Fruit fly (Drosophila melanogaster) whole organism: ENCODE results near the gene Cyp4ac2.

ENCODE experiments used
- CG8478 ChIP-seq: fragments of >200 bp; optimal IDR thresholded peaks from 2 replicates; lab custom pipeline; 2018; ENCODE audit warnings: inconsistent platforms
- Dll ChIP-seq: fragments of >200 bp; optimal IDR thresholded peaks from 2 replicates; lab custom pipeline; 2017
- pan ChIP-seq: fragments of >200 bp; optimal IDR thresholded peaks from 2 replicates; lab custom pipeline; 2017
- psq ChIP-seq: fragments of >200 bp; optimal IDR thresholded peaks from 2 replicates; lab custom pipeline; 2017

DNA sequence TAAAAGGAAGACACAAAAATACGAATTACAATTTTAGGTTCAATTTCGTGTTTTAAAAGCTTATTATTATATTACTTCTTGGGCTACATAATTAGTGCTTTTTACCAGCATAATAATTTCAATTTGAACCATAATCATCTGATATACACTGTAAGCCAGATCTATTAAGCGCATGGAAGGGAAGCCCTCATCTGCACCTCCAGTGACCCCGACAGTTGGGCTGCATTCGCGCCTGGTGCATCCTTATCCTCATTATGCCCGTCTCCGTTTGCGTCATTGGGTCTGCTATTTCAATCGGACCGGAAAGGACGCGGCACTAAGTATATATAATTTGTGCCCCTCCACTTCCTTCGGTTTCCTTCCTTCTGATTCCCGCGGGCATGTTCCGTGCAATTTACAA is 14.5 kb upstream of the Cyp4ac2 start:
- TF ChIP-seq psq (lab: Kevin White, UChicago) (no peak), Dll (no peak), CG8478 (lab: Kevin White, UChicago) (no peak), pan (lab: Kevin White, UChicago) (no peak)
